Worm (Caenorhabditis elegans): ENCODE measurements around the gene F43B10.1.

The F43B10.1 gene

DNA sequence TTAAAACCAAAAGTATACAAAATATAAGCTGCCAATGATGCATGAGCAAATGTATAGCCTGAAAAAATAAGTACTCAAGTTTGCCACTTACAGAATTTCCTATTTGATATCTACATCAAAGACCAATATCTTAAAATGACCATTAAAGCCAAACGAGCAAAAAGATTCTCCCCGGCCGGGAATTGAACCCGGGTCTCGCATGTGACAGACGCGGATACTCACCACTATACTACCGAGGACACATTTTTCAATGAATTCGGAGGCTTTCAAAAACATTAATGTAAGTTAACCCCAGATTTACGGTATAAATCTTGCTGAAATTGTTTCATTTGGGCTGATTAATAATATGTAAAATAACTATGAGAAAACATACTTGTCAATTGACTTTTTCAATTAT lies 44.5 kb downstream of the F43B10.1 start (continued):
- TF ChIP-seq dmd-6 (GFP tag; IDR thresholded peaks at IDR 0.05) (peak; percentile 11; the same call in 1 of the 2 replicates), mes-2 (tag; optimal IDR thresholded peaks at IDR 0.05; ENCODE audit: poor library complexity, severe bottlenecking) (peak; percentile 45), hlh-30 (tag; optimal IDR thresholded peaks at IDR 0.05; ENCODE audit: insufficient read depth) (peak; percentile 66), dve-1 (tag; optimal IDR thresholded peaks at IDR 0.05; ENCODE audit: insufficient read depth) (peak; percentile 5), unc-130 (GFP tag; optimal IDR thresholded peaks at IDR 0.05) (no peak), arid-1 (GFP tag; conservative IDR thresholded peaks at IDR 0.05) (0 out of 2 replicates have a peak, but pooled peaks have one; percentile 12), dmd-8 (GFP tag; IDR thresholded peaks at IDR 0.05) (0 out of 2 replicates have a peak, but pooled peaks have one; percentile 38), fkh-10 (GFP tag; optimal IDR thresholded peaks at IDR 0.05) (no peak), egl-43 (GFP tag; IDR thresholded peaks at IDR 0.05) (peak; percentile 58)

DNA sequence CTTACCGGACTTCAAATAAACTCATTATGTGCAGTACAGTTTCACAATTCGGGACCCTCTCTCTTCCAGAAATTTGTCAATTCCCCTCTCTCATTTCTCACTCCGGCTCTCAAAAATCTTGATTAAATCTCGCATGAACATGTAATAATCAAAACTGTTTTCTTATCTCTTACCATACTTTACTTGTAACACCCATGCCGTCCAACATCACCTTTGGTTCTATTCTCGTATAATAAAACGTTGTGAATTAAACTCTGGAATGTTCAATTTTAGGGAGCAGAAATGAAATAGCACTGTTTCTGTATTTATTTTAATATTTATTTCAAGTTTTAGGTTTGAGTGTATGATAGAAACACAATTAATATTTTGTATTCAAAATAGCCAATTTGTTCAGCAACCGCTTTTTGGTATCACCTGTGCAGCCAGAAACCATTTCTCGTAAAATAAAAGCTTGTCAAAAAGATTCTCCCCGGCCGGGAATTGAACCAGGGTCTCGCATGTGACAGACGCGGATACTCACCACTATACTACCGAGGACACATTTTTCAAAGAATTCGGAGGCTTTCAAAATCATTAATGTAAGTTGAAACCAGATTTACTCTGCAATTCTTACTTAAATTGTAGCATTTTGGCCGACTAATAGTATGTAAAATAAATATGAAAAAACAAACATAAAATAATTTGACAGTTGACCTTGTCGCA lies 45.0 kb downstream of the F43B10.1 start:
- TF ChIP-seq lin-13 (GFP tag; optimal IDR thresholded peaks at IDR 0.05) = no peak
- TF ChIP-seq mdl-1 (tag; optimal IDR thresholded peaks at IDR 0.05) = no peak
- no peak for TF ChIP-seq egl-27 (tag; optimal IDR thresholded peaks at IDR 0.05)
- 0 out of 2 replicates have a peak, but pooled peaks have one; percentile 36 for TF ChIP-seq D1046.2 (GFP tag; IDR thresholded peaks at IDR 0.05)
- TF ChIP-seq fos-1 (tag; optimal IDR thresholded peaks at IDR 0.05) = no peak
- no peak for TF ChIP-seq saeg-2 (GFP tag; IDR thresholded peaks at IDR 0.05)
- TF ChIP-seq ceh-28 (tag; optimal IDR thresholded peaks at IDR 0.05) = no peak
- no peak for TF ChIP-seq ceh-32 (tag; optimal IDR thresholded peaks at IDR 0.05; ENCODE audit: poor library complexity)
- no peak for TF ChIP-seq zfp-2 (tag; optimal IDR thresholded peaks at IDR 0.05)
- TF ChIP-seq lin-38 (GFP tag; IDR thresholded peaks at IDR 0.05) = peak; percentile 61
- TF ChIP-seq lin-29 (GFP tag; IDR thresholded peaks at IDR 0.05) = no peak
- no peak for TF ChIP-seq nhr-77 (tag; optimal IDR thresholded peaks at IDR 0.05)
- TF ChIP-seq pha-4 (GFP tag; IDR thresholded peaks at IDR 0.05) = peak; percentile 58; the same call in 1 of the 2 replicates
- no peak for TF ChIP-seq pha-4 (tag; optimal IDR thresholded peaks at IDR 0.05)
- no peak for TF ChIP-seq ctbp-1 (GFP tag; IDR thresholded peaks at IDR 0.05)
- TF ChIP-seq arid-1 (GFP tag; conservative IDR thresholded peaks at IDR 0.05) = no peak
- peak; percentile 56; the same call in 1 of the 2 replicates for TF ChIP-seq madf-9 (GFP tag; conservative IDR thresholded peaks at IDR 0.05)
- TF ChIP-seq mes-2 (tag; optimal IDR thresholded peaks at IDR 0.05; ENCODE audit: poor library complexity, severe bottlenecking) = peak; percentile 28
- TF ChIP-seq dpl-1 (GFP tag; optimal IDR thresholded peaks at IDR 0.05) = no peak
- TF ChIP-seq pqm-1 (tag; optimal IDR thresholded peaks at IDR 0.05) = no peak
- TF ChIP-seq dmd-8 (GFP tag; IDR thresholded peaks at IDR 0.05) = peak; percentile 78; the same call in 1 of the 2 replicates
- peak; percentile 49; the same call in 1 of the 2 replicates for TF ChIP-seq Y105C5A.15 (GFP tag; IDR thresholded peaks at IDR 0.05)
- TF ChIP-seq unc-62 (GFP tag; optimal IDR thresholded peaks at IDR 0.05 in 1 of 2) = no peak
- no peak for TF ChIP-seq unc-62 (tag; optimal IDR thresholded peaks at IDR 0.05)
- TF ChIP-seq hmg-1.1 (GFP tag; IDR thresholded peaks at IDR 0.05) = 0 out of 2 replicates have a peak, but pooled peaks have one; percentile 21
- TF ChIP-seq nhr-25 (tag; optimal IDR thresholded peaks at IDR 0.05; ENCODE audit: borderline replicate concordance, insufficient read depth) = no peak
- 0 out of 2 replicates have a peak, but pooled peaks have one; percentile 18 for TF ChIP-seq ceh-20 (GFP tag; IDR thresholded peaks at IDR 0.05)
- TF ChIP-seq set-16 (GFP tag; IDR thresholded peaks at IDR 0.05) = no peak
- TF ChIP-seq hlh-30 (tag; optimal IDR thresholded peaks at IDR 0.05; ENCODE audit: insufficient read depth) = peak; percentile 62
- TF ChIP-seq zfp-3 (GFP tag; conservative IDR thresholded peaks at IDR 0.05) = peak; percentile 57; the same call in 1 of the 2 replicates
- peak; percentile 82 for TF ChIP-seq lim-7 (GFP tag; IDR thresholded peaks at IDR 0.05)
- TF ChIP-seq dmd-9 (GFP tag; IDR thresholded peaks at IDR 0.05) = peak; percentile 10; the same call in 1 of the 2 replicates
- TF ChIP-seq php-3 (GFP tag; IDR thresholded peaks at IDR 0.05) = peak; percentile 6; the same call in 1 of the 2 replicates
- TF ChIP-seq nhr-28 (tag; optimal IDR thresholded peaks at IDR 0.05) = no peak
- peak; percentile 95 for TF ChIP-seq aha-1 (tag)
- TF ChIP-seq nhr-48 (tag; optimal IDR thresholded peaks at IDR 0.05) = no peak
- TF ChIP-seq zag-1 (tag; optimal IDR thresholded peaks at IDR 0.05) = no peak
- no peak for TF ChIP-seq ceh-62 (tag; optimal IDR thresholded peaks at IDR 0.05)
- no peak for TF ChIP-seq T26A8.4 (GFP tag; IDR thresholded peaks at IDR 0.05)
- TF ChIP-seq sdz-12 (GFP tag; optimal IDR thresholded peaks at IDR 0.05) = no peak
- TF ChIP-seq ZK337.2 (GFP tag; IDR thresholded peaks at IDR 0.05) = no peak
- TF ChIP-seq jun-1 (tag; optimal IDR thresholded peaks at IDR 0.05) = no peak

Measured in whole organism, L4 larva.